Worm (Caenorhabditis elegans) whole organism, L3 larva: ENCODE measurements around the gene W01C9.2.

Source experiments
- nhr-25 ChIP-seq: sonication (generic microtip); optimal IDR thresholded peaks from 2 replicates; lab custom pipeline; 2017; ENCODE audit warnings: missing biosample characterization, missing genetic modification characterization
- nhr-28 ChIP-seq: fragments of 150-350 bp; optimal IDR thresholded peaks from 2 replicates; lab custom pipeline; 2014; ENCODE audit warnings: missing biosample characterization, missing genetic modification characterization
- pha-4 ChIP-seq: fragments of 150-350 bp; optimal IDR thresholded peaks from 2 replicates; lab custom pipeline; 2014; ENCODE audit warnings: missing biosample characterization, missing genetic modification reagents, missing genetic modification characterization

DNA sequence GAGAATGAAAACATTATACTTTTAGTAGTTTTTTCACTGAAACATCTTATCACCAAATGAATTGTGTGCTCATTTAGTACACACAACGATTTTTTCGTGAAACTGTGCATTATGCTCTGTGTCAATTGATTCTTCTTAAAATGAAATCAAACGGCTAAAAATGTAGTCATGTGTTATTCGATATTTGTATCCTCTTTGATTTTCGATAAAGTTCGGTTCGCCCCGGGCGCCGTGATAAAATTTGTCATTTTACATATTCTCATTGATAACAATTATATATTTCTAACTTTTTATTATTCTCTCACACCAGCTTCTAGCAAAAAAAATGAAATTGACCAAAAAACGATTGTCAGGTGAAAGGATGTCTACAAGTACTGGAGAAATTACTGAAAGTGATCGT is 21.4 kb upstream of the W01C9.2 start, which contains the start of gene ctg-2:
- TF ChIP-seq nhr-25 (no peak), nhr-28 (tag; lab: Kevin White, UChicago) (no peak), pha-4 (tag; lab: Kevin White, UChicago) (peak; percentile 43)
